Worm (Caenorhabditis elegans) whole organism, young adult: ENCODE data around the gene W09G12.10.

Source experiments
- Y53G8AR.9 ChIP-seq: fragments of 200-800 bp; sonication (Bioruptor generic); conservative IDR thresholded peaks from 2 replicates; pipeline ENCODE4 v1.3.6; 2022; ENCODE audit warnings: missing genetic modification reagents, missing genetic modification characterization, missing compliant biosample characterization
- ekl-4 ChIP-seq: fragments of 200-800 bp; sonication (Bioruptor generic); IDR thresholded peaks from 2 replicates; pipeline ENCODE4 v1.3.6; 2022; ENCODE audit warnings: missing genetic modification reagents, missing genetic modification characterization, missing compliant biosample characterization
- hlh-12 ChIP-seq: sonication (generic microtip); optimal IDR thresholded peaks from 2 replicates; lab custom pipeline; 2016; ENCODE audit warnings: missing genetic modification characterization, missing compliant biosample characterization
- hsf-1 ChIP-seq: fragments of 200-800 bp; sonication (Bioruptor generic); IDR thresholded peaks from 2 replicates; pipeline ENCODE4 v1.3.6; 2022; ENCODE audit warnings: missing genetic modification reagents, missing genetic modification characterization, missing compliant biosample characterization
- nfya-1 ChIP-seq: sonication (generic microtip); optimal IDR thresholded peaks from 2 replicates; lab custom pipeline; 2017; ENCODE audit warnings: antibody characterized with exemption, missing compliant biosample characterization, missing genetic modification characterization, borderline replicate concordance; ENCODE audit not compliant: insufficient read depth
- rcor-1 ChIP-seq: fragments of 200-800 bp; sonication (Bioruptor generic); IDR thresholded peaks from 2 replicates; pipeline ENCODE4 v1.3.6; 2022; ENCODE audit warnings: missing genetic modification reagents, missing genetic modification characterization, missing compliant biosample characterization
- unc-62 ChIP-seq: fragments of 150-350 bp; optimal IDR thresholded peaks from 2 replicates; lab custom pipeline; 2014; ENCODE audit warnings: missing biosample characterization, missing genetic modification reagents, missing genetic modification characterization

- TF ChIP-seq nfya-1 (tag; lab: Kevin White, UChicago): no peak
- TF ChIP-seq hlh-12 (tag; lab: Kevin White, UChicago): no peak
- no peak for TF ChIP-seq hsf-1 (GFP tag; lab: Robert Waterston, UW)
- no peak for TF ChIP-seq Y53G8AR.9 (GFP tag; lab: Robert Waterston, UW)
- TF ChIP-seq ekl-4 (GFP tag; lab: Robert Waterston, UW): no peak
- TF ChIP-seq unc-62 (GFP tag; lab: Kevin White, UChicago): no peak
- TF ChIP-seq rcor-1: no peak
Measured at ce11 chrIV:1234780-1235179, 13.7 kb upstream of the W09G12.10 start.
